Fruit fly (Drosophila melanogaster): ENCODE data around the gene CG42592.
A peak's percentile ranks its signal among the peaks of the same experiment; 100 is the strongest.

DNA sequence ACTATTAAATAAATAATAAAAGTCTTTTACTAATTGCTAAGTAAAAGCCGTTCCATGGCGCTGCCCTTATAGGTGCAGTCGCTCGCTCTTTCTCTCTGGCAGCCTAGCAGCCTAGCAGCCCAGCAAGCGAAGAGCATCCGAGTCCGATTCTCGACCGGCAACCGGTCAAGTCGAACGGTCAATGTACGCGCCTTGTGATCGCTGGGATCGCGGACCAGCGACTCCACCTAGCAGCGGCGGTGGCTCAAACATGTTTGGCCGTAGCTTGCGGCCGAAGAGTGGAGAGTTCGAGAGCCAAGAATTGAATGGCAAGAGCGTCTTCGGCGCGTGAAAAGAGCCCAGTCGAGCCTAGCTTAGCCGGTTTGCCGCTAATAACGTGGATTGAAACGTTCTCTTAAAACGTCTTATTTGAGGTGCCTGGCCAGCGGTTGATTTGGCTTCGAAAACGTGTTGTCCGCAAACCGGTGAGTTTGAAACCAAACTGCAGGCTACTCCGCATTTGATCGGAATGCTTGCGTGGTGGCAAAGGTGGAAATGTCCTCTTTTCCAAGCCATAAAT lies 6.8 kb downstream of the CG42592 start:
- TF ChIP-seq Ets98B (GFP tag; IDR thresholded peaks at IDR 0.05) = 0 out of 2 replicates have a peak, but pooled peaks have one; percentile 20
- TF ChIP-seq gl (tag; optimal IDR thresholded peaks at IDR 0.05) = no peak
- TF ChIP-seq CG8159 (tag; optimal IDR thresholded peaks at IDR 0.05) = no peak
- no peak for TF ChIP-seq CG10348 (GFP tag; IDR thresholded peaks at IDR 0.05)
- no peak for TF ChIP-seq rn (GFP tag; IDR thresholded peaks at IDR 0.05)
- no peak for TF ChIP-seq Snoo (tag; optimal IDR thresholded peaks at IDR 0.05)
- TF ChIP-seq EcR (GFP tag; optimal IDR thresholded peaks at IDR 0.05) = peak; percentile 95
- 0 out of 3 replicates have a peak, but pooled peaks have one; percentile 5 for TF ChIP-seq fd96Ca (GFP tag; IDR thresholded peaks at IDR 0.05)
- no peak for TF ChIP-seq CG14655 (GFP tag; optimal IDR thresholded peaks at IDR 0.05)
- TF ChIP-seq CG12605 (GFP tag; IDR thresholded peaks at IDR 0.05) = no peak
